Fruit fly (Drosophila melanogaster): ENCODE results near the gene ergic53.

Gene ergic53

dm6 chr3L:8547104-8547523 is 12.3 kb downstream of the ergic53 start:
- TF ChIP-seq Sox102F (GFP tag; optimal IDR thresholded peaks at IDR 0.05) (no peak), Eip93F (GFP tag; optimal IDR thresholded peaks at IDR 0.05) (no peak), CG31627 (GFP tag; optimal IDR thresholded peaks at IDR 0.05) (peak; percentile 28), esn (GFP tag; optimal IDR thresholded peaks at IDR 0.05) (no peak), achi (GFP tag; optimal IDR thresholded peaks at IDR 0.05) (peak; percentile 60), salr (GFP tag; optimal IDR thresholded peaks at IDR 0.05) (peak in 1 of 2 experiments; percentile 44), CG8319 (GFP tag; optimal IDR thresholded peaks at IDR 0.05) (no peak), Eip75B (GFP tag; optimal IDR thresholded peaks at IDR 0.05) (peak; percentile 38), CG4318 (GFP tag; optimal IDR thresholded peaks at IDR 0.05) (peak; percentile 61), Hr38 (GFP tag; optimal IDR thresholded peaks at IDR 0.05) (no peak), net (GFP tag; optimal IDR thresholded peaks at IDR 0.05) (peak; percentile 59), Met (GFP tag; optimal IDR thresholded peaks at IDR 0.05) (peak; percentile 35), Ets96B (tag; optimal IDR thresholded peaks at IDR 0.05) (peak; percentile 24), Lpt (GFP tag; optimal IDR thresholded peaks at IDR 0.05) (peak; percentile 55), CG6163 (GFP tag; IDR thresholded peaks at IDR 0.05) (peak; percentile 60; the same call in 2 of the 3 replicates), cyc (GFP tag; optimal IDR thresholded peaks at IDR 0.05) (peak; percentile 0), ss (GFP tag; optimal IDR thresholded peaks at IDR 0.05) (peak in 1 of 2 experiments; percentile 12), fd59A (GFP tag; optimal IDR thresholded peaks at IDR 0.05) (peak; percentile 29), Hr4 (GFP tag; optimal IDR thresholded peaks at IDR 0.05) (peak; percentile 80), fkh (GFP tag; optimal IDR thresholded peaks at IDR 0.05) (peak; percentile 85), acj6 (GFP tag; optimal IDR thresholded peaks at IDR 0.05) (peak; percentile 42), eg (GFP tag; IDR thresholded peaks at IDR 0.05) (peak; percentile 81), Sox15 (GFP tag; optimal IDR thresholded peaks at IDR 0.05) (peak; percentile 17), CG9139 (GFP tag; optimal IDR thresholded peaks at IDR 0.05) (no peak), Hr39 (GFP tag; optimal IDR thresholded peaks at IDR 0.05) (peak; percentile 15), dac (GFP tag; optimal IDR thresholded peaks at IDR 0.05) (peak; percentile 46), fd85E (GFP tag; optimal IDR thresholded peaks at IDR 0.05) (no peak), topi (GFP tag; optimal IDR thresholded peaks at IDR 0.05) (peak; percentile 3), CG6808 (GFP tag; optimal IDR thresholded peaks at IDR 0.05) (peak; percentile 24), CG6792 (GFP tag; optimal IDR thresholded peaks at IDR 0.05) (peak; percentile 34), pdm3 (GFP tag; optimal IDR thresholded peaks at IDR 0.05) (peak; percentile 53), CG8119 (GFP tag; IDR thresholded peaks at IDR 0.05) (peak; percentile 76), Eip78C (GFP tag) (peak; percentile 72), svp (GFP tag) (no peak), CG7368 (GFP tag; optimal IDR thresholded peaks at IDR 0.05) (no peak), CG11294 (GFP tag; IDR thresholded peaks at IDR 0.05) (peak; percentile 71; the same call in 1 of the 2 replicates), Sox14 (GFP tag; optimal IDR thresholded peaks at IDR 0.05) (peak; percentile 33), CG34406 (GFP tag; optimal IDR thresholded peaks at IDR 0.05) (no peak), CG32006 (GFP tag; optimal IDR thresholded peaks at IDR 0.05) (peak; percentile 82), CG10669 (GFP tag; optimal IDR thresholded peaks at IDR 0.05) (peak; percentile 45), CG16779 (tag; optimal IDR thresholded peaks at IDR 0.05) (no peak), spab (GFP tag; optimal IDR thresholded peaks at IDR 0.05) (peak; percentile 3), CG8632 (GFP tag; optimal IDR thresholded peaks at IDR 0.05) (no peak), lz (GFP tag; optimal IDR thresholded peaks at IDR 0.05) (peak; percentile 12), CG6854 (GFP tag; optimal IDR thresholded peaks at IDR 0.05) (no peak), CG3032 (tag; optimal IDR thresholded peaks at IDR 0.05) (peak; percentile 43), CG10631 (GFP tag; optimal IDR thresholded peaks at IDR 0.05) (peak; percentile 63), vri (GFP tag; optimal IDR thresholded peaks at IDR 0.05) (peak; percentile 12), dsx (GFP tag; optimal IDR thresholded peaks at IDR 0.05; ENCODE audit: poor library complexity, severe bottlenecking) (peak; percentile 19), CG1621 (tag; optimal IDR thresholded peaks at IDR 0.05) (no peak), Gug (GFP tag; IDR thresholded peaks at IDR 0.05) (peak; percentile 67), CG15336 (GFP tag; IDR thresholded peaks at IDR 0.05) (peak; percentile 80)
